Fruit fly (Drosophila melanogaster): ENCODE measurements around the gene FER.

The FER gene

dm6 chr3R:9334592-9335518 is 59.5 kb downstream of the FER start, which contains the start of the genes Aduk and pasi2 (continued):
- TF ChIP-seq da (GFP tag; optimal IDR thresholded peaks at IDR 0.05) (no peak), cg (GFP tag; optimal IDR thresholded peaks at IDR 0.05) (peak; percentile 92), otp (GFP tag; IDR thresholded peaks at IDR 0.05) (no peak), CG14710 (tag; optimal IDR thresholded peaks at IDR 0.05) (peak; percentile 56), CG8388 (GFP tag; optimal IDR thresholded peaks at IDR 0.05) (no peak), twi (tag; optimal IDR thresholded peaks at IDR 0.05) (no peak), D19A (tag; optimal IDR thresholded peaks at IDR 0.05) (no peak), dimm (GFP tag; IDR thresholded peaks at IDR 0.05) (no peak), bbx (GFP tag; IDR thresholded peaks at IDR 0.05; ENCODE audit: partially characterized antibody) (peak; percentile 75), fd102C (GFP tag; optimal IDR thresholded peaks at IDR 0.05) (no peak), Dad (GFP tag; optimal IDR thresholded peaks at IDR 0.05) (no peak), vvl (GFP tag; IDR thresholded peaks at IDR 0.05) (no peak; the same call in 1 of the 2 replicates), MESR4 (GFP tag; optimal IDR thresholded peaks at IDR 0.05) (peak; percentile 59), CG9797 (GFP tag; optimal IDR thresholded peaks at IDR 0.05) (peak; percentile 3), ken (GFP tag; IDR thresholded peaks at IDR 0.05) (no peak), Mad (GFP tag; optimal IDR thresholded peaks at IDR 0.05) (peak; percentile 27), pita (GFP tag; optimal IDR thresholded peaks at IDR 0.05) (no peak), ERR (GFP tag; optimal IDR thresholded peaks at IDR 0.05) (no peak), CG3065 (GFP tag; optimal IDR thresholded peaks at IDR 0.05) (no peak), Scr (GFP tag; IDR thresholded peaks at IDR 0.05; ENCODE audit: partially characterized antibody) (peak; percentile 74), CG11247 (GFP tag; IDR thresholded peaks at IDR 0.05) (no peak), ttk (GFP tag; IDR thresholded peaks at IDR 0.05) (no peak), Vsx1 (GFP tag; optimal IDR thresholded peaks at IDR 0.05) (peak; percentile 84), CG5953 (GFP tag; IDR thresholded peaks at IDR 0.05) (no peak), Meics (GFP tag; optimal IDR thresholded peaks at IDR 0.05) (peak; percentile 16), NfI (GFP tag; optimal IDR thresholded peaks at IDR 0.05) (peak; percentile 12), Nf-YB (GFP tag; optimal IDR thresholded peaks at IDR 0.05) (peak; percentile 93), CG17802 (tag; optimal IDR thresholded peaks at IDR 0.05) (peak; percentile 41), luna (GFP tag; optimal IDR thresholded peaks at IDR 0.05) (no peak), org-1 (GFP tag; optimal IDR thresholded peaks at IDR 0.05) (no peak), CG17385 (GFP tag; optimal IDR thresholded peaks at IDR 0.05) (no peak), danr (GFP tag; IDR thresholded peaks at IDR 0.05) (no peak), Max (GFP tag; optimal IDR thresholded peaks at IDR 0.05) (no peak), tll (GFP tag; optimal IDR thresholded peaks at IDR 0.05) (no peak), pfk (GFP tag; optimal IDR thresholded peaks at IDR 0.05) (no peak), CG16813 (GFP tag; IDR thresholded peaks at IDR 0.05; ENCODE audit: partially characterized antibody) (peak; percentile 69), Adf1 (GFP tag; IDR thresholded peaks at IDR 0.05) (peak; percentile 76), Pdp1 (GFP tag; optimal IDR thresholded peaks at IDR 0.05) (peak in 1 of 2 experiments; percentile 43), Oaz (GFP tag; IDR thresholded peaks at IDR 0.05) (no peak), CG4820 (GFP tag; optimal IDR thresholded peaks at IDR 0.05) (no peak), CHES-1-like (GFP tag; optimal IDR thresholded peaks at IDR 0.05) (peak; percentile 12), CG6683 (GFP tag; optimal IDR thresholded peaks at IDR 0.05) (no peak), CG32767 (GFP tag; IDR thresholded peaks at IDR 0.05) (no peak), CG12071 (GFP tag; optimal IDR thresholded peaks at IDR 0.05) (no peak), kay (GFP tag; optimal IDR thresholded peaks at IDR 0.05) (no peak), CG14441 (GFP tag; IDR thresholded peaks at IDR 0.05) (no peak), CG1603 (tag; optimal IDR thresholded peaks at IDR 0.05) (peak; percentile 76), bcd (GFP tag; optimal IDR thresholded peaks at IDR 0.05) (peak; percentile 3)

Data from whole organism, embryonic.